Fruit fly (Drosophila melanogaster) whole organism, pupa: ENCODE results near the gene CG3823.

Experiments used
- CG10348 ChIP-seq: fragments of 200-800 bp; sonication (Bioruptor generic); IDR thresholded peaks from 2 replicates; pipeline ENCODE4 v1.3.6; 2022; ENCODE audit warnings: missing biosample characterization, missing genetic modification characterization
- Snoo ChIP-seq: fragments of 200-800 bp; sonication (Bioruptor generic); optimal IDR thresholded peaks from 3 replicates; lab custom pipeline; 2017; ENCODE audit warnings: missing biosample characterization, mild to moderate bottlenecking, missing genetic modification characterization, inconsistent platforms

- TF ChIP-seq Snoo (tag; lab: Kevin White, UChicago) (no peak), CG10348 (GFP tag; lab: Robert Waterston, UW) (no peak)
Observed at dm6 chrX:6260900-6261299, 42.9 kb upstream of the CG3823 start, which contains the start of gene Josd.
